Worm (Caenorhabditis elegans): ENCODE data around the gene sta-2.

Gene sta-2

ce11 chrV:9784215-9784614, 43.2 kb downstream of the sta-2 start:
- no peak for TF ChIP-seq ref-1 (GFP tag; conservative IDR thresholded peaks at IDR 0.05)
- TF ChIP-seq tab-1 (GFP tag; IDR thresholded peaks at IDR 0.05) = no peak
- TF ChIP-seq flt-1 (GFP tag; IDR thresholded peaks at IDR 0.05) = no peak
- TF ChIP-seq ztf-23 (GFP tag; IDR thresholded peaks at IDR 0.05) = no peak
- TF ChIP-seq klf-2 (GFP tag; conservative IDR thresholded peaks at IDR 0.05) = no peak
- no peak for TF ChIP-seq T22C8.4 (GFP tag; IDR thresholded peaks at IDR 0.05)
- TF ChIP-seq ztf-29 (GFP tag; IDR thresholded peaks at IDR 0.05) = no peak
- no peak for TF ChIP-seq med-1 (GFP tag; optimal IDR thresholded peaks at IDR 0.05; ENCODE audit: insufficient read depth)
- no peak for TF ChIP-seq cog-1 (tag; optimal IDR thresholded peaks at IDR 0.05)

ce11 chrV:9786721-9787131, 45.7 kb downstream of the sta-2 start, which contains the start of gene F46B6.6:
Gene F46B6.6, minus strand, starts transcription at chrV:9786868.
- no peak for TF ChIP-seq ztf-23 (GFP tag; IDR thresholded peaks at IDR 0.05)
- TF ChIP-seq ztf-29 (GFP tag; IDR thresholded peaks at IDR 0.05) = no peak
- TF ChIP-seq T22C8.4 (GFP tag; IDR thresholded peaks at IDR 0.05) = no peak
- TF ChIP-seq ref-1 (GFP tag; conservative IDR thresholded peaks at IDR 0.05) = no peak
- no peak for TF ChIP-seq tab-1 (GFP tag; IDR thresholded peaks at IDR 0.05)

- no peak for TF ChIP-seq ztf-23 (GFP tag; IDR thresholded peaks at IDR 0.05)
- TF ChIP-seq ref-1 (GFP tag; conservative IDR thresholded peaks at IDR 0.05) = no peak
- TF ChIP-seq ztf-29 (GFP tag; IDR thresholded peaks at IDR 0.05) = no peak
- no peak for TF ChIP-seq klf-2 (GFP tag; conservative IDR thresholded peaks at IDR 0.05)
- TF ChIP-seq flt-1 (GFP tag; IDR thresholded peaks at IDR 0.05) = no peak
- no peak for TF ChIP-seq tab-1 (GFP tag; IDR thresholded peaks at IDR 0.05)
- no peak for TF ChIP-seq cog-1 (tag; optimal IDR thresholded peaks at IDR 0.05)
- TF ChIP-seq T22C8.4 (GFP tag; IDR thresholded peaks at IDR 0.05) = no peak
- no peak for TF ChIP-seq med-1 (GFP tag; optimal IDR thresholded peaks at IDR 0.05; ENCODE audit: insufficient read depth)
These were observed 48.8 kb downstream of the sta-2 start, which contains the start of gene ztf-7 for ce11 chrV:9789657-9790261. Gene ztf-7, minus strand, starts transcription at chrV:9789707.

ce11 chrV:9791332-9791731, 50.3 kb downstream of the sta-2 start, which contains the start of gene lipl-2:
Gene lipl-2, plus strand, starts transcription at chrV:9791567.
- TF ChIP-seq ztf-23 (GFP tag; IDR thresholded peaks at IDR 0.05) (no peak), T22C8.4 (GFP tag; IDR thresholded peaks at IDR 0.05) (no peak), tab-1 (GFP tag; IDR thresholded peaks at IDR 0.05) (no peak), flt-1 (GFP tag; IDR thresholded peaks at IDR 0.05) (no peak), cog-1 (tag; optimal IDR thresholded peaks at IDR 0.05) (no peak), ref-1 (GFP tag; conservative IDR thresholded peaks at IDR 0.05) (no peak), med-1 (GFP tag; optimal IDR thresholded peaks at IDR 0.05; ENCODE audit: insufficient read depth) (no peak)

All from whole organism, midembryonic.